Worm (Caenorhabditis elegans) whole organism, L3 larva: ENCODE measurements around the gene smr-1.

Experiments used
- R02D3.7 ChIP-seq: fragments of 150-350 bp; optimal IDR thresholded peaks from 2 replicates; lab custom pipeline; 2014; ENCODE audit warnings: missing biosample characterization, missing genetic modification characterization
- ceh-28 ChIP-seq: fragments of 150-350 bp; optimal IDR thresholded peaks from 2 replicates; lab custom pipeline; 2014; ENCODE audit warnings: missing biosample characterization, missing genetic modification reagents, missing genetic modification characterization
- ceh-9 ChIP-seq: sonication (generic microtip); optimal IDR thresholded peaks from 2 replicates; lab custom pipeline; 2018; ENCODE audit warnings: missing biosample characterization, missing genetic modification characterization
- daf-12 ChIP-seq: fragments of 150-350 bp; optimal IDR thresholded peaks from 2 replicates; lab custom pipeline; 2014; ENCODE audit warnings: missing biosample characterization, missing genetic modification reagents, missing genetic modification characterization
- elt-1 ChIP-seq: fragments of 150-350 bp; optimal IDR thresholded peaks from 2 replicates; lab custom pipeline; 2014; ENCODE audit warnings: missing biosample characterization, missing genetic modification characterization
- elt-2 ChIP-seq: sonication (generic microtip); optimal IDR thresholded peaks from 2 replicates; lab custom pipeline; 2016; ENCODE audit warnings: missing genetic modification reagents, mild to moderate bottlenecking, missing genetic modification characterization, missing compliant biosample characterization
- fkh-2 ChIP-seq: fragments of 150-350 bp; optimal IDR thresholded peaks from 2 replicates; lab custom pipeline; 2014; ENCODE audit warnings: missing biosample characterization, missing genetic modification reagents, missing genetic modification characterization
- fos-1 ChIP-seq: fragments of 150-350 bp; optimal IDR thresholded peaks from 2 replicates; lab custom pipeline; 2014; ENCODE audit warnings: missing biosample characterization, missing genetic modification characterization
- mml-1 ChIP-seq: fragments of 150-350 bp; sonication (generic microtip); optimal IDR thresholded peaks from 3 replicates; lab custom pipeline; 2014; ENCODE audit warnings: missing biosample characterization, missing genetic modification characterization
- nfya-1 ChIP-seq: sonication (generic microtip); optimal IDR thresholded peaks from 2 replicates; lab custom pipeline; 2017; ENCODE audit warnings: missing genetic modification characterization, mild to moderate bottlenecking, missing compliant biosample characterization, antibody characterized with exemption, moderate library complexity; ENCODE audit not compliant: insufficient read depth
- nhr-11 ChIP-seq: fragments of 150-350 bp; optimal IDR thresholded peaks from 2 replicates; lab custom pipeline; 2014; ENCODE audit warnings: missing biosample characterization, missing genetic modification characterization
- nhr-23 ChIP-seq: fragments of 150-350 bp; optimal IDR thresholded peaks from 2 replicates; lab custom pipeline; 2014; ENCODE audit warnings: missing biosample characterization, missing genetic modification reagents, missing genetic modification characterization
- skn-1 ChIP-seq: fragments of 150-350 bp; optimal IDR thresholded peaks from 2 replicates; lab custom pipeline; 2014; ENCODE audit warnings: missing biosample characterization, missing genetic modification characterization
- snpc-4 ChIP-seq: fragments of 150-350 bp; optimal IDR thresholded peaks from 2 replicates; lab custom pipeline; 2014; ENCODE audit warnings: missing biosample characterization, missing genetic modification characterization

smr-1 gene

DNA sequence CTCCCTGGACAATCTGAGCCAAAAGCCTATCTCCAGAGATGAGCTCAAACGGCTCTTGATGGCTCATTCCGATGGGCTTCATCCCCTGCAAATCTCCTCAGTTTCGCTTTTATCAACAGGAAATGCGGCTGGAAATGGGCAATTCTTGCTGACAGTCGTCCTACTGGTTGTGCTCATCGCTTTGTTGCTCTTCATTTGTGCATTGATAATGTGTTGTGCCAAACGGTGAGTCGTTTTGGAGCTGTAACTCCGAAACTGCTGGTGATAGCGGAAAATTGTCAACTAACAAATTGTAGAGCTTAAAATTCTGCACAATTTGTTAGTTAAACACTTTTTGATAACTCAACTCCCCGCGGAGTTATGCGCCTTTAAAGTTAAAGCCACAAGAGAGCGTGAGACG is 36.0 kb downstream of the smr-1 start:
- TF ChIP-seq skn-1 (no peak), fkh-2 (tag; lab: Kevin White, UChicago) (no peak), mml-1 (tag; lab: Kevin White, UChicago) (no peak), R02D3.7 (tag; lab: Kevin White, UChicago) (no peak), ceh-9 (tag; lab: Kevin White, UChicago) (no peak), snpc-4 (tag; lab: Kevin White, UChicago) (no peak), nfya-1 (tag; lab: Kevin White, UChicago) (no peak)

DNA sequence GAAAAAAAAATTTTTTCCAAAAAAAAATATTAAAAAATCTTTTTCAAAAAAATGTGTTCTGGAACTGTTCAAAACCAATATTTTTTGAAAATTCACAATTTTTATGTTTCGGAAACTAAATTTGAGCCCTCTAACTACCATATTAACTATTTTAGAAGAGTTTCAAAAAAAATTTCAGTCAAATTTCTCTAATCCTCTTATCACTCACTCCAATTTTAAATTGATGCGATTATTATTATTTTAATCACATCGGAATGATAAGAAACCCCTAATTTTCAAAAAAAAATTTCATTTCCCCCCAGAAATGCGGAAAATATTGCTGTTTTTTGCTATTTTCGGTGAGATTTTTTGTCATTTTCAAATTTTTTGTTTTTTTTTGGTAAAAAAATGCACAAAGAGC is 38.8 kb downstream of the smr-1 start, which contains the start of gene nspg-8:
nspg-8 (plus strand) TSS at position 301 of the 400 bp plus-strand sequence.
- no peak for TF ChIP-seq nhr-23
- TF ChIP-seq elt-2 (tag; lab: Kevin White, UChicago) = peak; percentile 23

DNA sequence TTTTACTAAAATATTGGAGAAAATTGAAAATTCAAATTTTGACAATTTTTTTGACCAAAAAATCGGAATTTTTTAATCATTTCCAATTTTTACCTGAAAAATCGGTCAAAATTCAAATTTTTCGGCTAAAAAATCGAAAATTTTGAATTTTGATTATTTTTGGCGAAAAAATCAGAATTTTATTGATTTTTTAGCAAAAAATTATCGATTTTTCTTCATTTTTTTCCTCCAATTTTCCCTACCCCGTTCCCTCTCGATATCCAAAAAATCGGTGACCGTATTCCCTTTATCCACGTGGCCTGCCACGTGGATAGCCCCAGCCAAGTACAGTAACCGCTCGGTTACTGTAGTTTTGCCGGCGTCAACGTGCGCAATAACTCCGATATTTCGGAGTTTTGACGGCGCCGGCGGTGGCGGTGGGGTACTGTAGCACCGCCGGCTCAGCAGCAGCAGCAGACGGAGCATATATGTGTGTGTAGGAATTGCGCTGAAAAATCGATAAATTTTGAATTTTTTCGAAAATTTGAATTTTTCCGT is 50.4 kb downstream of the smr-1 start, which contains the start of gene Y119D3B.14:
Y119D3B.14 (minus strand) TSS at position 487 of the 537 bp plus-strand sequence.
- TF ChIP-seq fos-1 (tag; lab: Kevin White, UChicago) (no peak), nhr-11 (tag; lab: Kevin White, UChicago) (no peak), daf-12 (tag; lab: Kevin White, UChicago) (no peak), ceh-28 (tag; lab: Kevin White, UChicago) (peak; percentile 50), elt-1 (tag; lab: Kevin White, UChicago) (no peak)
